Worm (Caenorhabditis elegans): ENCODE results near the gene unc-18.

Gene unc-18

DNA sequence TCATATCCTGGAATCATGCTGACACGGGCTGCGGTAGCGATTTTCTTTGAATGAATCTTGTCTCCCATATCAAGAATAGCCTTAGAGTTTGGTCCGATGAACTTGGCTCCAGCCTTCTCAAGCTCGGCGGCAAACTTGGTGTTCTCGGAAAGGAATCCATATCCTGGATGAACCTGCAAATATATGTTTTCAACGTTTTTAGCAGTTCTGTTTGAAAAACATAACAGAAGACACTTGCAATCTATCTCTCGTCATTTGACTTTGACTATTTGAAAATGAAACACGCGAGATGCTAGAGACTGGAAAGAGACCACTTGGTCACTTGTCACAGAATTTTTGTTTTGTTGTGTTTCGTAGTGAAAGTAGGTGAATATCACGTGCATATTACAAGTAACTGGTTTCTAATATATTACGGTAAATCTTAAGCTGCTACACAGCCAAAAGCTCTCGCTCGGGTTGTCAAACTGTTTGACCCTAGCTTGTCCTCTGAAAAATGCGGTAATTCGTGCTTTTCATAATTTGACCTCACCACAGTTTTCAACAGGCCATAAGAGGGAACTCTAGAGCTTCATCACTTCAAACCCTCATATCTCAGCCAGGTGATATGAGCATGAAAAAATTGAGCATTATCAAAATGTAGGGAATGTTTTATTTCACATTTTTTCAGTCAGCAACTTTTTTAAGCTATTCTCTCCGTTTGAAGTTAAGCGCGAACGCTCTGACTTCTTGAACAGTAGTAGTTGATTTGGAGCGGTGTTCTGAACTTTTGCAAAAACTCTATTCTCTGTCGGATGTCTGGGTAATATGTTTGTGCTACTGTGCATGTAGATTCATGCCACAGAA, 22.9 kb upstream of the unc-18 start (continued):
- TF ChIP-seq egl-43 (GFP tag; IDR thresholded peaks at IDR 0.05) (no peak), dmd-8 (GFP tag; IDR thresholded peaks at IDR 0.05) (no peak), saeg-2 (GFP tag; IDR thresholded peaks at IDR 0.05) (no peak), egl-27 (tag; optimal IDR thresholded peaks at IDR 0.05) (no peak), vab-7 (GFP tag; IDR thresholded peaks at IDR 0.05) (no peak), mxl-2 (GFP tag; conservative IDR thresholded peaks at IDR 0.05) (no peak), F49E8.2 (tag; optimal IDR thresholded peaks at IDR 0.05; ENCODE audit: borderline replicate concordance) (no peak), daf-16 (GFP tag; optimal IDR thresholded peaks at IDR 0.05) (peak in 1 of 2 experiments; percentile 9), daf-16 (tag; optimal IDR thresholded peaks at IDR 0.05) (peak; percentile 16), lin-13 (GFP tag; optimal IDR thresholded peaks at IDR 0.05) (no peak), spr-3 (GFP tag; optimal IDR thresholded peaks at IDR 0.05) (no peak), nhr-237 (tag; optimal IDR thresholded peaks at IDR 0.05) (no peak), snpc-4 (tag; optimal IDR thresholded peaks at IDR 0.05) (no peak), mdl-1 (tag; optimal IDR thresholded peaks at IDR 0.05) (peak in 1 of 2 experiments; percentile 44), T20F7.1 (GFP tag; optimal IDR thresholded peaks at IDR 0.05) (no peak), ces-1 (GFP tag; optimal IDR thresholded peaks at IDR 0.05) (no peak), dmd-9 (GFP tag; IDR thresholded peaks at IDR 0.05) (no peak), ama-1 (optimal IDR thresholded peaks at IDR 0.05) (no peak), madf-9 (GFP tag; conservative IDR thresholded peaks at IDR 0.05) (no peak), hif-1 (tag; optimal IDR thresholded peaks at IDR 0.05) (no peak), Y75B8A.6 (GFP tag; IDR thresholded peaks at IDR 0.05) (no peak), mes-2 (tag; optimal IDR thresholded peaks at IDR 0.05; ENCODE audit: poor library complexity, severe bottlenecking) (no peak), Y105C5A.15 (GFP tag; IDR thresholded peaks at IDR 0.05) (no peak), mep-1 (tag; optimal IDR thresholded peaks at IDR 0.05) (peak; percentile 3), R02D3.7 (tag; optimal IDR thresholded peaks at IDR 0.05) (no peak), D1046.2 (GFP tag; IDR thresholded peaks at IDR 0.05) (no peak), nhr-111 (GFP tag; optimal IDR thresholded peaks at IDR 0.05) (no peak), T26A8.4 (GFP tag; IDR thresholded peaks at IDR 0.05) (no peak), nhr-28 (tag; optimal IDR thresholded peaks at IDR 0.05) (peak; percentile 84), Y5F2A.4 (GFP tag; optimal IDR thresholded peaks at IDR 0.05) (no peak), F26F4.8 (GFP tag; conservative IDR thresholded peaks at IDR 0.05) (no peak), ztf-7 (tag; optimal IDR thresholded peaks at IDR 0.05) (no peak), hlh-11 (tag; optimal IDR thresholded peaks at IDR 0.05) (peak; percentile 6), tag-97 (GFP tag; IDR thresholded peaks at IDR 0.05) (no peak), dmd-6 (GFP tag; IDR thresholded peaks at IDR 0.05) (no peak), fkh-10 (GFP tag; optimal IDR thresholded peaks at IDR 0.05) (no peak), Y48G9A.11 (GFP tag; IDR thresholded peaks at IDR 0.05) (no peak), aha-1 (tag) (peak; percentile 92), pqm-1 (tag; optimal IDR thresholded peaks at IDR 0.05) (no peak), zag-1 (tag; optimal IDR thresholded peaks at IDR 0.05) (no peak), aly-2 (tag; optimal IDR thresholded peaks at IDR 0.05) (no peak), set-16 (GFP tag; IDR thresholded peaks at IDR 0.05) (no peak), daf-12 (tag; optimal IDR thresholded peaks at IDR 0.05) (no peak)
